Fruit fly (Drosophila melanogaster) whole organism, embryonic: Measurements from ENCODE around the gene Sodh1.

Experiments
- Asciz ChIP-seq: fragments of 200-800 bp; sonication (Bioruptor generic); optimal IDR thresholded peaks from 2 replicates; lab custom pipeline; 2017; ENCODE audit warnings: missing biosample characterization, mild to moderate bottlenecking, missing genetic modification characterization, missing genetic modification reagents
- CG10274 ChIP-seq: fragments of 200-800 bp; sonication (Bioruptor generic); optimal IDR thresholded peaks from 3 replicates; lab custom pipeline; 2017; ENCODE audit warnings: missing biosample characterization, mild to moderate bottlenecking, missing genetic modification characterization
- CG10979 ChIP-seq: fragments of 200-800 bp; sonication (Bioruptor generic); optimal IDR thresholded peaks from 2 replicates; lab custom pipeline; 2018; ENCODE audit warnings: missing biosample characterization, mild to moderate bottlenecking, missing genetic modification characterization, moderate library complexity
- CG11085 ChIP-seq: fragments of 200-800 bp; sonication (Bioruptor generic); IDR thresholded peaks from 2 replicates; pipeline ENCODE4 v1.3.6; 2022; ENCODE audit warnings: missing biosample characterization, missing genetic modification characterization
- CG12659 ChIP-seq: fragments of 200-800 bp; sonication (Bioruptor generic); optimal IDR thresholded peaks from 3 replicates; lab custom pipeline; 2017; ENCODE audit warnings: mild to moderate bottlenecking, missing biosample characterization, missing genetic modification reagents, missing genetic modification characterization
- CG12744 ChIP-seq: fragments of 200-800 bp; sonication (Bioruptor generic); optimal IDR thresholded peaks from 2 replicates; lab custom pipeline; 2016; ENCODE audit warnings: missing biosample characterization, missing genetic modification characterization
- CG1529 ChIP-seq: fragments of 200-800 bp; sonication (Bioruptor generic); optimal IDR thresholded peaks from 3 replicates; lab custom pipeline; 2018; ENCODE audit warnings: missing biosample characterization, missing genetic modification characterization
- CG15479 ChIP-seq: fragments of 200-800 bp; sonication (Bioruptor generic); optimal IDR thresholded peaks from 3 replicates; lab custom pipeline; 2019; ENCODE audit warnings: missing biosample characterization, mild to moderate bottlenecking, missing genetic modification characterization, moderate library complexity
- CG2199 ChIP-seq: fragments of 200-800 bp; sonication (Bioruptor generic); IDR thresholded peaks from 3 replicates; pipeline ENCODE4 v1.3.6; 2022; ENCODE audit warnings: missing biosample characterization, missing genetic modification characterization
- CG2678 ChIP-seq: fragments of 200-800 bp; sonication (Bioruptor generic); optimal IDR thresholded peaks from 3 replicates; lab custom pipeline; 2019; ENCODE audit warnings: missing biosample characterization, mild to moderate bottlenecking, missing genetic modification characterization, moderate library complexity
- CG3065 ChIP-seq: fragments of 200-800 bp; sonication (Bioruptor generic); optimal IDR thresholded peaks from 2 replicates; lab custom pipeline; 2016; ENCODE audit warnings: missing biosample characterization, missing genetic modification characterization
- CG32767 ChIP-seq: fragments of 200-800 bp; sonication (Bioruptor generic); IDR thresholded peaks from 2 replicates; pipeline ENCODE4 v1.3.6; 2022; ENCODE audit warnings: missing biosample characterization, missing genetic modification characterization
- CG42726 ChIP-seq: fragments of 200-800 bp; sonication (Bioruptor generic); IDR thresholded peaks from 2 replicates; pipeline ENCODE4 v1.3.6; 2022; ENCODE audit warnings: missing biosample characterization, missing genetic modification characterization; ENCODE audit not compliant: partially characterized antibody
- CG4404 ChIP-seq: fragments of 200-800 bp; sonication (Bioruptor generic); IDR thresholded peaks from 2 replicates; pipeline ENCODE4 v1.3.6; 2022; ENCODE audit warnings: missing biosample characterization, missing genetic modification characterization
- CG5180 ChIP-seq: fragments of 200-800 bp; sonication (Bioruptor generic); optimal IDR thresholded peaks from 3 replicates; lab custom pipeline; 2017; ENCODE audit warnings: missing biosample characterization, missing genetic modification characterization, mild to moderate bottlenecking, moderate library complexity, missing genetic modification reagents
- CG5245 ChIP-seq: fragments of 200-800 bp; sonication (Bioruptor generic); optimal IDR thresholded peaks from 3 replicates; lab custom pipeline; 2016; ENCODE audit warnings: missing biosample characterization, missing genetic modification characterization
- CG6683 ChIP-seq: fragments of 200-800 bp; sonication (Bioruptor generic); optimal IDR thresholded peaks from 2 replicates; lab custom pipeline; 2017; ENCODE audit warnings: missing biosample characterization, mild to moderate bottlenecking, missing genetic modification characterization, missing genetic modification reagents
- CG6791 ChIP-seq: fragments of 200-800 bp; sonication (Bioruptor generic); IDR thresholded peaks from 3 replicates; pipeline ENCODE4 v1.3.6; 2022; ENCODE audit warnings: missing biosample characterization, missing genetic modification characterization; ENCODE audit not compliant: partially characterized antibody
- CG7556 ChIP-seq: fragments of 200-800 bp; sonication (Bioruptor generic); optimal IDR thresholded peaks from 2 replicates; lab custom pipeline; 2017; ENCODE audit warnings: missing biosample characterization, mild to moderate bottlenecking, missing genetic modification characterization
- CG7786 ChIP-seq: fragments of 200-800 bp; sonication (Bioruptor generic); optimal IDR thresholded peaks from 2 replicates; lab custom pipeline; 2016; ENCODE audit warnings: missing biosample characterization, missing genetic modification characterization
- CG7839 ChIP-seq: fragments of 200-800 bp; sonication (Bioruptor generic); optimal IDR thresholded peaks from 3 replicates; lab custom pipeline; 2018; ENCODE audit warnings: missing biosample characterization, mild to moderate bottlenecking, missing genetic modification characterization, moderate library complexity
- CG8281 ChIP-seq: fragments of 200-800 bp; sonication (Bioruptor generic); optimal IDR thresholded peaks from 2 replicates; lab custom pipeline; 2018; ENCODE audit warnings: missing biosample characterization, mild to moderate bottlenecking, missing genetic modification characterization, moderate library complexity
- Dfd ChIP-seq, 2 experiments: fragments of >200 bp; optimal IDR thresholded peaks; 2 replicates each; lab custom pipeline; 2017; ENCODE audit warnings: missing biosample characterization in 2 of 2, missing genetic modification characterization in 2 of 2
- Dll ChIP-seq: fragments of 200-800 bp; sonication (Bioruptor generic); IDR thresholded peaks from 4 replicates; pipeline ENCODE4 v1.3.6; 2022; ENCODE audit warnings: missing biosample characterization, missing genetic modification characterization; ENCODE audit not compliant: partially characterized antibody
- Fer1 ChIP-seq: fragments of 200-800 bp; sonication (Bioruptor generic); optimal IDR thresholded peaks from 2 replicates; lab custom pipeline; 2017; ENCODE audit warnings: missing biosample characterization, mild to moderate bottlenecking, missing genetic modification characterization
- Opbp ChIP-seq: fragments of 200-800 bp; sonication (Bioruptor generic); IDR thresholded peaks from 3 replicates; pipeline ENCODE4 v1.3.6; 2022; ENCODE audit warnings: missing biosample characterization, missing genetic modification characterization; ENCODE audit not compliant: partially characterized antibody
- Ptx1 ChIP-seq: fragments of 200-800 bp; sonication (Bioruptor generic); IDR thresholded peaks from 2 replicates; pipeline ENCODE4 v1.3.6; 2022; ENCODE audit warnings: missing biosample characterization, missing genetic modification characterization
- Ssrp ChIP-seq: fragments of 200-800 bp; sonication (Bioruptor generic); optimal IDR thresholded peaks from 2 replicates; lab custom pipeline; 2018; ENCODE audit warnings: missing biosample characterization, mild to moderate bottlenecking, missing genetic modification characterization, moderate library complexity
- bcd ChIP-seq: fragments of 200-800 bp; sonication (Bioruptor generic); optimal IDR thresholded peaks from 2 replicates; lab custom pipeline; 2017; ENCODE audit warnings: missing biosample characterization, mild to moderate bottlenecking, missing genetic modification characterization
- crol ChIP-seq: fragments of 200-800 bp; sonication (Bioruptor generic); IDR thresholded peaks from 2 replicates; pipeline ENCODE4 v1.3.6; 2022; ENCODE audit warnings: missing biosample characterization, missing genetic modification characterization
- ems ChIP-seq: fragments of 200-800 bp; sonication (Bioruptor generic); optimal IDR thresholded peaks from 3 replicates; lab custom pipeline; 2016; ENCODE audit warnings: missing biosample characterization, missing genetic modification characterization
- esg ChIP-seq: fragments of 200-800 bp; sonication (Bioruptor generic); conservative IDR thresholded peaks from 2 replicates; pipeline ENCODE4 v1.3.6; 2022; ENCODE audit warnings: missing biosample characterization, missing genetic modification characterization
- fd102C ChIP-seq: fragments of 200-800 bp; sonication (Bioruptor generic); optimal IDR thresholded peaks from 2 replicates; lab custom pipeline; 2018; ENCODE audit warnings: missing biosample characterization, mild to moderate bottlenecking, missing genetic modification characterization, moderate library complexity
- gcm ChIP-seq: fragments of 200-800 bp; sonication (Bioruptor generic); optimal IDR thresholded peaks from 2 replicates; lab custom pipeline; 2019; ENCODE audit warnings: missing biosample characterization, mild to moderate bottlenecking, missing genetic modification characterization, moderate library complexity
- gem ChIP-seq: fragments of 200-800 bp; sonication (Bioruptor generic); optimal IDR thresholded peaks from 2 replicates; lab custom pipeline; 2019; ENCODE audit warnings: missing biosample characterization, mild to moderate bottlenecking, missing genetic modification characterization, moderate library complexity
- grn ChIP-seq: fragments of 200-800 bp; sonication (Bioruptor generic); optimal IDR thresholded peaks from 3 replicates; lab custom pipeline; 2017; ENCODE audit warnings: missing biosample characterization, missing genetic modification characterization
- hb ChIP-seq: fragments of 200-800 bp; sonication (Bioruptor generic); IDR thresholded peaks from 3 replicates; pipeline ENCODE4 v1.3.6; 2022; ENCODE audit warnings: missing biosample characterization, missing genetic modification characterization; ENCODE audit not compliant: partially characterized antibody
- inv ChIP-seq: fragments of 200-800 bp; sonication (Bioruptor generic); IDR thresholded peaks from 2 replicates; pipeline ENCODE4 v1.3.6; 2022; ENCODE audit warnings: missing biosample characterization, missing genetic modification characterization; ENCODE audit not compliant: partially characterized antibody
- lmd ChIP-seq: fragments of 200-800 bp; sonication (Bioruptor generic); IDR thresholded peaks from 2 replicates; pipeline ENCODE4 v1.3.6; 2022; ENCODE audit warnings: missing biosample characterization, missing genetic modification characterization
- pan ChIP-seq, 4 experiments: fragments of >200 bp in 3 of 4; fragments of 200-800 bp in 1 of 4; sonication (Bioruptor generic) in 1 of 4; optimal IDR thresholded peaks in 3 of 4; IDR thresholded peaks in 1 of 4; 2 replicates each; pipeline versions ENCODE4 v1.3.6 to Lab custom; 2017 to 2022; ENCODE audit warnings: missing biosample characterization in 2 of 4, missing genetic modification characterization in 2 of 4, mixed read lengths in 1 of 4
- pho ChIP-seq: fragments of 200-800 bp; sonication (Bioruptor generic); optimal IDR thresholded peaks from 2 replicates; lab custom pipeline; 2016; ENCODE audit warnings: missing biosample characterization, missing genetic modification characterization
- pita ChIP-seq: fragments of 200-800 bp; sonication (Bioruptor generic); optimal IDR thresholded peaks from 2 replicates; lab custom pipeline; 2017; ENCODE audit warnings: missing biosample characterization, mild to moderate bottlenecking, missing genetic modification characterization
- salm ChIP-seq: fragments of 200-800 bp; sonication (Bioruptor generic); optimal IDR thresholded peaks from 2 replicates; lab custom pipeline; 2018; ENCODE audit warnings: missing biosample characterization, mild to moderate bottlenecking, missing genetic modification characterization
- slou ChIP-seq: fragments of 200-800 bp; sonication (Bioruptor generic); optimal IDR thresholded peaks from 3 replicates; lab custom pipeline; 2016; ENCODE audit warnings: missing biosample characterization, missing genetic modification characterization
- sna ChIP-seq: fragments of 200-800 bp; sonication (Bioruptor generic); IDR thresholded peaks from 2 replicates; pipeline ENCODE4 v1.3.6; 2022; ENCODE audit warnings: missing biosample characterization, missing genetic modification characterization; ENCODE audit not compliant: partially characterized antibody
- tna ChIP-seq: fragments of 200-800 bp; sonication (Bioruptor generic); IDR thresholded peaks from 2 replicates; pipeline ENCODE4 v1.3.6; 2022; ENCODE audit warnings: missing biosample characterization, missing genetic modification characterization; ENCODE audit not compliant: partially characterized antibody
- vfl ChIP-seq: fragments of 200-800 bp; sonication (Bioruptor generic); optimal IDR thresholded peaks from 2 replicates; lab custom pipeline; 2016; ENCODE audit warnings: missing biosample characterization, missing genetic modification characterization
- wor ChIP-seq: fragments of 200-800 bp; sonication (Bioruptor generic); IDR thresholded peaks from 2 replicates; pipeline ENCODE4 v1.3.6; 2022; ENCODE audit warnings: missing biosample characterization, missing genetic modification characterization
- zf30C ChIP-seq: fragments of 200-800 bp; sonication (Bioruptor generic); optimal IDR thresholded peaks from 3 replicates; lab custom pipeline; 2018; ENCODE audit warnings: missing biosample characterization, mild to moderate bottlenecking, missing genetic modification characterization

The Sodh1 gene

dm6 chr3R:7067092-7067491, 15.0 kb downstream of the Sodh1 start, which contains the start of the genes CG1105 and CG1965 (continued):
- peak; percentile 89 for TF ChIP-seq CG5245
- TF ChIP-seq CG8281 (tag; lab: Kevin White, UChicago), result peak; percentile 65
- TF ChIP-seq vfl (GFP tag; lab: Kevin White, UChicago), result peak; percentile 96
- peak; percentile 97 for TF ChIP-seq CG2199
- TF ChIP-seq CG12744 (GFP tag; lab: Kevin White, UChicago), result peak; percentile 90
- TF ChIP-seq CG6683 (GFP tag; lab: Kevin White, UChicago), result peak; percentile 71
- TF ChIP-seq ems, result peak; percentile 94
- peak; percentile 100 for TF ChIP-seq Dll (GFP tag; lab: Robert Waterston, UW)
- peak; percentile 91 for TF ChIP-seq CG2678
- peak; percentile 94 for TF ChIP-seq CG6791 (GFP tag; lab: Robert Waterston, UW)
- TF ChIP-seq CG15479, result no peak
- peak; percentile 91 for TF ChIP-seq slou (GFP tag; lab: Kevin White, UChicago)
- peak; percentile 85 for TF ChIP-seq CG7556 (GFP tag; lab: Kevin White, UChicago)
- peak; percentile 97 for TF ChIP-seq Ptx1 (GFP tag; lab: Robert Waterston, UW)
- peak; percentile 88 for TF ChIP-seq CG32767 (GFP tag; lab: Robert Waterston, UW)
- no peak for TF ChIP-seq zf30C (GFP tag; lab: Kevin White, UChicago)
- peak; percentile 96 for TF ChIP-seq CG12659
- peak; percentile 71 for TF ChIP-seq Asciz (GFP tag; lab: Kevin White, UChicago)
- TF ChIP-seq Opbp (GFP tag; lab: Robert Waterston, UW), result peak; percentile 95
- peak; percentile 87 for TF ChIP-seq tna (GFP tag; lab: Robert Waterston, UW)
- TF ChIP-seq fd102C, result peak; percentile 63
- peak; percentile 92 for TF ChIP-seq esg
- TF ChIP-seq CG5180, result no peak
- TF ChIP-seq CG1529 (GFP tag; lab: Kevin White, UChicago), result peak; percentile 77
- peak; percentile 93 for TF ChIP-seq CG42726 (GFP tag; lab: Robert Waterston, UW)
- TF ChIP-seq gcm (GFP tag; lab: Kevin White, UChicago), result peak; percentile 85
- TF ChIP-seq Ssrp, result peak; percentile 94
- TF ChIP-seq Dfd (GFP tag; optimal IDR thresholded peaks at IDR 0.05; lab: Kevin White, UChicago), result peak in 1 of 2 experiments; percentile 90
- TF ChIP-seq CG7839 (tag; lab: Kevin White, UChicago), result peak; percentile 91
- peak; percentile 86 for TF ChIP-seq wor (GFP tag; lab: Robert Waterston, UW)
- TF ChIP-seq Fer1 (GFP tag; lab: Kevin White, UChicago), result peak; percentile 86
- TF ChIP-seq bcd (GFP tag; lab: Kevin White, UChicago), result peak; percentile 93
- peak; percentile 95 for TF ChIP-seq pho
- peak; percentile 62 for TF ChIP-seq grn (GFP tag; lab: Kevin White, UChicago)
- peak; percentile 100 for TF ChIP-seq sna (GFP tag; lab: Robert Waterston, UW)
- TF ChIP-seq inv (GFP tag; lab: Robert Waterston, UW), result peak; percentile 99
- TF ChIP-seq lmd (GFP tag; lab: Robert Waterston, UW), result peak; percentile 93
- peak; percentile 97 for TF ChIP-seq hb (GFP tag; lab: Robert Waterston, UW)
- peak; percentile 94 for TF ChIP-seq CG7786 (GFP tag; lab: Kevin White, UChicago)
- TF ChIP-seq gem (tag; lab: Kevin White, UChicago), result peak; percentile 96
- peak; percentile 39; the same call in 1 of the 2 replicates for TF ChIP-seq crol (GFP tag; lab: Robert Waterston, UW)
- TF ChIP-seq CG4404 (GFP tag; lab: Robert Waterston, UW), result peak; percentile 97
- TF ChIP-seq CG11085, result peak; percentile 91
- no peak for TF ChIP-seq pita
- peak; percentile 61 for TF ChIP-seq CG10274 (GFP tag; lab: Kevin White, UChicago)
- peak; percentile 82 for TF ChIP-seq salm (tag; lab: Kevin White, UChicago)
- peak; percentile 89 for TF ChIP-seq CG10979
- TF ChIP-seq CG3065 (GFP tag; lab: Kevin White, UChicago), result peak; percentile 84
- TF ChIP-seq pan (optimal IDR thresholded peaks at IDR 0.05; lab: Kevin White, UChicago), result no peak
- peak in 1 of 2 experiments; percentile 93 for TF ChIP-seq pan (GFP tag; optimal IDR thresholded peaks at IDR 0.05 in 1 of 2, IDR thresholded peaks at IDR 0.05 in 1 of 2)
